Fruit fly (Drosophila melanogaster) whole organism, wandering third instar larva: Measurements from ENCODE around the gene RpL37A.
A peak's percentile ranks its signal among the peaks of the same experiment; 100 is the strongest.

Source experiments
- CG32264 ChIP-seq: fragments of 200-800 bp; sonication (Bioruptor generic); optimal IDR thresholded peaks from 2 replicates; lab custom pipeline; 2016; ENCODE audit warnings: missing biosample characterization, missing genetic modification characterization
- CrebA ChIP-seq: fragments of 200-800 bp; sonication (Bioruptor generic); optimal IDR thresholded peaks from 2 replicates; lab custom pipeline; 2016; ENCODE audit warnings: missing biosample characterization, mild to moderate bottlenecking, missing genetic modification characterization, borderline replicate concordance
- Dfd ChIP-seq: fragments of >200 bp; optimal IDR thresholded peaks from 2 replicates; lab custom pipeline; 2017; ENCODE audit warnings: missing biosample characterization, missing genetic modification characterization
- Dif ChIP-seq: fragments of 200-275, 200-300 bp; sonication (Bioruptor generic); optimal IDR thresholded peaks from 2 replicates; lab custom pipeline; 2018; ENCODE audit warnings: missing biosample characterization, missing genetic modification characterization; ENCODE audit not compliant: partially characterized antibody
- GATAd ChIP-seq: sonication (Bioruptor generic); optimal IDR thresholded peaks from 2 replicates; lab custom pipeline; 2016; ENCODE audit warnings: missing biosample characterization, missing genetic modification characterization
- HLH106 ChIP-seq: fragments of 200-800 bp; optimal IDR thresholded peaks from 3 replicates; lab custom pipeline; 2019; ENCODE audit warnings: missing biosample characterization, mild to moderate bottlenecking, missing genetic modification characterization, moderate library complexity
- Hnf4 ChIP-seq: fragments of 200-800 bp; sonication (Bioruptor generic); optimal IDR thresholded peaks from 2 replicates; lab custom pipeline; 2016; ENCODE audit warnings: missing biosample characterization, mild to moderate bottlenecking, missing genetic modification characterization
- Hr78 ChIP-seq: fragments of >200 bp; optimal IDR thresholded peaks from 2 replicates; lab custom pipeline; 2017; ENCODE audit warnings: missing biosample characterization, missing genetic modification characterization
- Hr83 ChIP-seq: fragments of 200-300 bp; sonication (Bioruptor generic); optimal IDR thresholded peaks from 2 replicates; lab custom pipeline; 2016; ENCODE audit warnings: missing biosample characterization, mild to moderate bottlenecking, missing genetic modification characterization, moderate library complexity; ENCODE audit not compliant: poor library complexity, severe bottlenecking
- Jra ChIP-seq: sonication (Bioruptor generic); optimal IDR thresholded peaks from 2 replicates; lab custom pipeline; 2016; ENCODE audit warnings: missing biosample characterization, missing genetic modification characterization
- Mio ChIP-seq: sonication (Bioruptor generic); optimal IDR thresholded peaks from 2 replicates; lab custom pipeline; 2016; ENCODE audit warnings: missing biosample characterization, missing genetic modification characterization
- N ChIP-seq: fragments of >200 bp; optimal IDR thresholded peaks from 2 replicates; lab custom pipeline; 2018; ENCODE audit warnings: missing biosample characterization, missing external identifiers, missing genetic modification characterization
- OdsH ChIP-seq: fragments of 200-800 bp; sonication (Bioruptor generic); optimal IDR thresholded peaks from 2 replicates; lab custom pipeline; 2016; ENCODE audit warnings: missing biosample characterization, mild to moderate bottlenecking, missing genetic modification characterization
- Sp1 ChIP-seq: fragments of 200-800 bp; sonication (Bioruptor generic); optimal IDR thresholded peaks from 3 replicates; lab custom pipeline; 2019; ENCODE audit warnings: missing biosample characterization, mild to moderate bottlenecking, missing genetic modification characterization, moderate library complexity
- Vsx2 ChIP-seq: fragments of 200-300, 225-300 bp; sonication (Bioruptor generic); optimal IDR thresholded peaks from 2 replicates; lab custom pipeline; 2018; ENCODE audit warnings: missing biosample characterization, missing genetic modification characterization; ENCODE audit not compliant: partially characterized antibody
- br ChIP-seq: fragments of 200-800 bp; sonication (Bioruptor generic); optimal IDR thresholded peaks from 2 replicates; lab custom pipeline; 2016; ENCODE audit warnings: missing biosample characterization, missing genetic modification characterization
- brk ChIP-seq: fragments of 200-800 bp; sonication (Bioruptor generic); optimal IDR thresholded peaks from 2 replicates; lab custom pipeline; 2016; ENCODE audit warnings: missing biosample characterization, mild to moderate bottlenecking, missing genetic modification characterization
- dsf ChIP-seq: sonication (Bioruptor generic); optimal IDR thresholded peaks from 2 replicates; lab custom pipeline; 2016; ENCODE audit warnings: missing biosample characterization, missing genetic modification characterization, borderline replicate concordance
- ey ChIP-seq: fragments of 200-800 bp; sonication (Bioruptor generic); optimal IDR thresholded peaks from 2 replicates; lab custom pipeline; 2016; ENCODE audit warnings: missing biosample characterization, missing genetic modification characterization
- foxo ChIP-seq, 2 experiments: fragments of 200-800 bp; sonication (Bioruptor generic); optimal IDR thresholded peaks; 2 replicates in 1 of 2; 3 replicates in 1 of 2; lab custom pipeline; 2016 to 2017; ENCODE audit warnings: missing biosample characterization in 2 of 2, missing genetic modification characterization in 2 of 2
- fru ChIP-seq: fragments of 200-800 bp; sonication (Bioruptor generic); optimal IDR thresholded peaks from 3 replicates; lab custom pipeline; 2016; ENCODE audit warnings: missing biosample characterization, mild to moderate bottlenecking, missing genetic modification characterization
- h ChIP-seq: fragments of 200-800 bp; sonication (Bioruptor generic); optimal IDR thresholded peaks from 3 replicates; lab custom pipeline; 2016; ENCODE audit warnings: missing biosample characterization, mild to moderate bottlenecking, missing genetic modification characterization
- jim ChIP-seq: fragments of 175-275, 200-325 bp; sonication (Bioruptor generic); optimal IDR thresholded peaks from 2 replicates; lab custom pipeline; 2016; ENCODE audit warnings: missing biosample characterization, mild to moderate bottlenecking, missing genetic modification characterization
- lola ChIP-seq: fragments of >200 bp; optimal IDR thresholded peaks from 2 replicates; lab custom pipeline; 2017; ENCODE audit warnings: missing biosample characterization, missing genetic modification characterization
- pan ChIP-seq: fragments of >200 bp; optimal IDR thresholded peaks from 2 replicates; lab custom pipeline; 2017
- psq ChIP-seq: fragments of 200-800 bp; sonication (Bioruptor generic); optimal IDR thresholded peaks from 3 replicates; lab custom pipeline; 2017; ENCODE audit warnings: missing biosample characterization, mild to moderate bottlenecking, missing genetic modification characterization, moderate library complexity
- rgr ChIP-seq: fragments of 200-800 bp; sonication (Bioruptor generic); optimal IDR thresholded peaks from 3 replicates; lab custom pipeline; 2016; ENCODE audit warnings: missing biosample characterization, mild to moderate bottlenecking, missing genetic modification characterization
- sv ChIP-seq: fragments of 200-800 bp; sonication (Bioruptor generic); optimal IDR thresholded peaks from 3 replicates; lab custom pipeline; 2016; ENCODE audit warnings: missing biosample characterization, missing genetic modification characterization
- tai ChIP-seq: sonication (Bioruptor generic); optimal IDR thresholded peaks from 2 replicates; lab custom pipeline; 2016; ENCODE audit warnings: missing biosample characterization, missing genetic modification characterization
- woc ChIP-seq: sonication (Bioruptor generic); optimal IDR thresholded peaks from 2 replicates; lab custom pipeline; 2016; ENCODE audit warnings: missing biosample characterization, mild to moderate bottlenecking, missing genetic modification characterization

The RpL37A gene

dm6 chr2L:5029809-5030108 lies 41.0 kb upstream of the RpL37A start:
- TF ChIP-seq h (GFP tag; lab: Kevin White, UChicago) (no peak), HLH106 (no peak), br (no peak), Jra (GFP tag; lab: Kevin White, UChicago) (no peak), Vsx2 (GFP tag; lab: Kevin White, UChicago) (no peak), GATAd (no peak), woc (GFP tag; lab: Kevin White, UChicago) (no peak), foxo (GFP tag; optimal IDR thresholded peaks at IDR 0.05; lab: Kevin White, UChicago) (no peak)

DNA sequence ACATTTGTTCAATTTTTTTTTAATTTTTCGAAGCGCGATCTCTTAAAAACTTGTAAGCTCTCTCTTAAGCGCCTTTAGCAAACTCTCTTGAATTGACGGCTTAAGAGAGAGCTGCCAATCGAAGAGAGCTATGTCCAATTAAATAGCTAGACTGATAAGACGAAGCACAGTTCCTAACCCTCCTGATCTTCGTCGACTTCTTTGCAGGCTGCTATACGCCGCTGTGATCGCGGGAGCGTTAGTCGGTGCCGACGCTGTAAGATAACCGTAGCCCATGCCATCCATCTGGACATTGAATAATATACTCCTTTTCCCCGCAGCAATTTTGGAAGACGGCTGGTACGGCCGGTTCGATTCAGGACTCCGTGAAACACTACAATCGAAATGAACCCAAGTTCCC lies 40.2 kb upstream of the RpL37A start:
- TF ChIP-seq Jra (GFP tag; lab: Kevin White, UChicago) (no peak), dsf (GFP tag; lab: Kevin White, UChicago) (no peak), OdsH (GFP tag; lab: Kevin White, UChicago) (no peak), jim (GFP tag; lab: Kevin White, UChicago) (no peak), Mio (no peak), lola (no peak), N (GFP tag; lab: Kevin White, UChicago) (no peak), Hr78 (GFP tag; lab: Kevin White, UChicago) (no peak), tai (GFP tag; lab: Kevin White, UChicago) (no peak), pan (lab: Kevin White, UChicago) (no peak)

DNA sequence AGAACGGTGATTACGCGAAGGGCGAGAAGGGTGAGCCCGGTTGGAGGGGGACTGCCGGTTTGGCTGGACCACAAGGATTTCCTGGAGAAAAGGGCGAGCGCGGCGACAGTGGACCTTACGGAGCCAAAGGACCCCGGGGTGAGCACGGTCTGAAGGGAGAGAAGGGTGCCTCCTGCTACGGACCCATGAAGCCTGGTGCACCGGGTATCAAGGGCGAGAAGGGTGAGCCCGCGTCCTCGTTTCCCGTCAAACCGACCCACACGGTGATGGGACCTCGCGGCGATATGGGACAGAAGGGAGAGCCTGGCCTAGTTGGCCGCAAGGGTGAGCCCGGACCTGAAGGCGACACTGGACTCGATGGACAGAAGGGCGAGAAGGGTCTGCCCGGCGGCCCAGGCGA lies 39.4 kb upstream of the RpL37A start:
- no peak for TF ChIP-seq GATAd
- TF ChIP-seq dsf (GFP tag; lab: Kevin White, UChicago): no peak
- no peak for TF ChIP-seq Vsx2 (GFP tag; lab: Kevin White, UChicago)
- no peak for TF ChIP-seq N (GFP tag; lab: Kevin White, UChicago)
- no peak for TF ChIP-seq br

DNA sequence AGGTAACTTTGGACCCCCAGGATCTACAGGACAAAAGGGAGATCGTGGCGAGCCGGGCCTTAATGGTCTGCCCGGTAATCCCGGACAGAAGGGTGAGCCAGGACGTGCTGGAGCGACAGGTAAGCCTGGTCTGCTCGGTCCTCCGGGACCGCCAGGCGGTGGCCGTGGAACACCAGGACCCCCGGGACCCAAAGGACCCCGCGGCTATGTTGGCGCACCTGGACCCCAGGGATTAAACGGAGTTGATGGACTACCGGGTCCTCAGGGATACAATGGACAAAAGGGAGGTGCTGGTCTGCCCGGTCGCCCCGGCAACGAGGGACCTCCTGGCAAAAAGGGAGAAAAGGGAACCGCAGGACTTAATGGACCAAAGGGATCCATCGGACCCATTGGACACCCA lies 38.9 kb upstream of the RpL37A start:
- TF ChIP-seq Dfd (GFP tag; lab: Kevin White, UChicago) (peak; percentile 96), pan (lab: Kevin White, UChicago) (no peak)

dm6 chr2L:5036120-5036519 lies 34.6 kb upstream of the RpL37A start:
- TF ChIP-seq Jra (GFP tag; lab: Kevin White, UChicago) (no peak), psq (GFP tag; lab: Kevin White, UChicago) (no peak), N (GFP tag; lab: Kevin White, UChicago) (no peak), Hr78 (GFP tag; lab: Kevin White, UChicago) (no peak), OdsH (GFP tag; lab: Kevin White, UChicago) (no peak), foxo (GFP tag; optimal IDR thresholded peaks at IDR 0.05; lab: Kevin White, UChicago) (no peak), sv (GFP tag; lab: Kevin White, UChicago) (no peak), Mio (no peak), rgr (GFP tag; lab: Kevin White, UChicago) (no peak), ey (GFP tag; lab: Kevin White, UChicago) (no peak)
- TF ChIP-seq, all 38 proteins: peak for 0

DNA sequence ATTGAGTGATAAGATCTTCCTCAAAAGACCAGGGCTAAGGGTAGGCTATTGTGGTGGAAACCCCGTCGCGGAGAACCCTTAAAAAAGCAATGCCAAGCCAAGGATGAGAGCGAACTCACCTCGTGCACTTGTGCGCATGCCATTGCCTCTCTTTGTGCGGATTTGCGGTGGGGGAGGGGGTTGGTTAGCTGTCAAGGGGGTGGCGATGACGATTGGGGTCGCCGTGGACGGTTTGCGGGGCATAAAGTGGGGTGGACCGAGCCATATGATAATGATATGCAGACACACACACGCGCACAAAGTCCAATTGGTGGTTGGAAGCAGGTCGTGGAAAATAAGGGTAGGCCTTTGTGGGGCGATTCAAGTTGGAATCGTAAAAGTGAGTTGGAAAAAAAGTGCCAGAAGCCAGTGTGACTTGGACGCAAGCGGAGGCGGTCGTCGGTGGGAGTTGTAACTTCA lies 33.3 kb upstream of the RpL37A start, which contains the start of the genes CG14042 and SP555:
Gene CG14042 (plus strand): TSS at position 308 of the 459 bp plus-strand sequence.
Gene SP555 (plus strand): TSS at position 308 of the 459 bp plus-strand sequence.
- TF ChIP-seq Dif (GFP tag; lab: Kevin White, UChicago): no peak
- no peak for TF ChIP-seq woc (GFP tag; lab: Kevin White, UChicago)
- TF ChIP-seq br: no peak
- no peak for TF ChIP-seq psq (GFP tag; lab: Kevin White, UChicago)

DNA sequence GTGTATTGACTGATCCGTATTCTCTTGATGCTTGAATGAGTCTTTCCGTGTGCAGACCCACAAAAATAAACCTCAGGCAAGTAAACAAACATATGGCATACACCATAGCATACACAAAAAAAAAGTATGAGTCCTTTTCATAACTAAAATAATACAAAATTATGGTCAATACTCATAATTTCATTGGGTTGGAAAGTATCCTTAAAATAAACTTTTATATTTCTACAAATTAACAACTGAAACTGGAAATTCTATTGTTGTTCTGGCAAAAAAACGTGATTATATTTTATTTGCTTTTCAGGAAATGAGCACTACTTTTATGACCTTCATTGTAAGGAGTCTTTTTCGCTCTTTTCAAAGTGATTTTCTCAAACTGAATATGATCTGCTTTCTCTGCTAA lies 28.7 kb upstream of the RpL37A start:
- TF ChIP-seq fru (GFP tag; lab: Kevin White, UChicago) (no peak), lola (no peak), CG32264 (GFP tag; lab: Kevin White, UChicago) (no peak), CrebA (GFP tag; lab: Kevin White, UChicago) (no peak), N (GFP tag; lab: Kevin White, UChicago) (no peak), Jra (GFP tag; lab: Kevin White, UChicago) (no peak), Sp1 (GFP tag; lab: Kevin White, UChicago) (no peak), brk (GFP tag; lab: Kevin White, UChicago) (no peak), OdsH (GFP tag; lab: Kevin White, UChicago) (no peak), Hnf4 (GFP tag; lab: Kevin White, UChicago) (no peak), Hr83 (GFP tag; lab: Kevin White, UChicago) (no peak), Dfd (GFP tag; lab: Kevin White, UChicago) (no peak), psq (GFP tag; lab: Kevin White, UChicago) (no peak), foxo (GFP tag; optimal IDR thresholded peaks at IDR 0.05; lab: Kevin White, UChicago) (no peak), h (GFP tag; lab: Kevin White, UChicago) (no peak)
